Fruit fly (Drosophila melanogaster) whole organism, pupa: Measurements from ENCODE around the gene CG14837.

Experiments used
- CG13204 ChIP-seq: fragments of 200-800 bp; sonication (Bioruptor generic); optimal IDR thresholded peaks from 2 replicates; lab custom pipeline; 2018; ENCODE audit warnings: missing biosample characterization, mild to moderate bottlenecking, missing genetic modification characterization, moderate library complexity
- CG8159 ChIP-seq: fragments of 200-800 bp; sonication (Bioruptor generic); optimal IDR thresholded peaks from 3 replicates; lab custom pipeline; 2018; ENCODE audit warnings: missing biosample characterization, mild to moderate bottlenecking, missing genetic modification characterization, moderate library complexity
- CG8301 ChIP-seq: fragments of 200-800 bp; sonication (Bioruptor generic); optimal IDR thresholded peaks from 2 replicates; lab custom pipeline; 2018; ENCODE audit warnings: missing biosample characterization, mild to moderate bottlenecking, missing genetic modification characterization
- CG9948 ChIP-seq: fragments of 200-800 bp; sonication (Bioruptor generic); optimal IDR thresholded peaks from 2 replicates; lab custom pipeline; 2018; ENCODE audit warnings: missing biosample characterization, mild to moderate bottlenecking, missing genetic modification characterization, moderate library complexity
- EcR ChIP-seq: fragments of 200-800 bp; sonication (Bioruptor generic); optimal IDR thresholded peaks from 3 replicates; lab custom pipeline; 2019; ENCODE audit warnings: missing biosample characterization, missing genetic modification characterization, mild to moderate bottlenecking, moderate library complexity, missing genetic modification reagents
- Ets98B ChIP-seq: fragments of 200-800 bp; sonication (Bioruptor generic); IDR thresholded peaks from 2 replicates; pipeline ENCODE4 v1.3.6; 2022; ENCODE audit warnings: missing biosample characterization, missing genetic modification characterization
- fd96Ca ChIP-seq: fragments of 200-800 bp; sonication (Bioruptor generic); IDR thresholded peaks from 3 replicates; pipeline ENCODE4 v1.3.6; 2022; ENCODE audit warnings: missing biosample characterization, missing genetic modification characterization
- rn ChIP-seq: fragments of 200-800 bp; sonication (Bioruptor generic); IDR thresholded peaks from 2 replicates; pipeline ENCODE4 v1.3.6; 2022; ENCODE audit warnings: missing biosample characterization, missing genetic modification characterization

- TF ChIP-seq fd96Ca (no peak), Ets98B (no peak), CG8301 (no peak), EcR (GFP tag; lab: Kevin White, UChicago) (no peak), CG8159 (no peak), rn (no peak), CG13204 (GFP tag; lab: Kevin White, UChicago) (no peak), CG9948 (no peak)
These were observed 18.8 kb downstream of the CG14837 start, which contains the start of gene CG32374 for dm6 chr3L:7541068-7541467.
